Worm (Caenorhabditis elegans) whole organism, midembryonic: ENCODE data around the gene F52E1.5.

ENCODE experiments used
- T22C8.4 ChIP-seq: fragments of 200-800 bp; sonication (Bioruptor generic); IDR thresholded peaks from 2 replicates; pipeline ENCODE4 v1.3.6; 2022; ENCODE audit warnings: missing genetic modification characterization, missing compliant biosample characterization
- cog-1 ChIP-seq: sonication (generic microtip); optimal IDR thresholded peaks from 2 replicates; lab custom pipeline; 2016; ENCODE audit warnings: missing genetic modification characterization, missing compliant biosample characterization
- flt-1 ChIP-seq: fragments of 200-800 bp; sonication (Bioruptor generic); IDR thresholded peaks from 2 replicates; pipeline ENCODE4 v1.3.6; 2022; ENCODE audit warnings: missing genetic modification characterization, missing compliant biosample characterization
- med-1 ChIP-seq: sonication (generic microtip); optimal IDR thresholded peaks from 2 replicates; lab custom pipeline; 2017; ENCODE audit warnings: missing genetic modification characterization, mild to moderate bottlenecking, missing compliant biosample characterization, antibody characterized with exemption, missing genetic modification reagents; ENCODE audit not compliant: insufficient read depth
- ref-1 ChIP-seq: fragments of 200-800 bp; sonication (Bioruptor generic); conservative IDR thresholded peaks from 2 replicates; pipeline ENCODE4 v1.3.6; 2022; ENCODE audit warnings: missing genetic modification reagents, missing genetic modification characterization, missing compliant biosample characterization
- tab-1 ChIP-seq: fragments of 200-800 bp; sonication (Bioruptor generic); IDR thresholded peaks from 2 replicates; pipeline ENCODE4 v1.3.6; 2022; ENCODE audit warnings: missing genetic modification characterization, missing compliant biosample characterization
- ztf-23 ChIP-seq: fragments of 200-800 bp; sonication (Bioruptor generic); IDR thresholded peaks from 2 replicates; pipeline ENCODE4 v1.3.6; 2022; ENCODE audit warnings: missing genetic modification reagents, missing genetic modification characterization, missing compliant biosample characterization
- ztf-29 ChIP-seq: fragments of 200-800 bp; sonication (Bioruptor generic); IDR thresholded peaks from 2 replicates; pipeline ENCODE4 v1.3.6; 2022; ENCODE audit warnings: missing genetic modification reagents, missing genetic modification characterization, missing compliant biosample characterization

ce11 chrV:8379206-8379605, at the start of gene F52E1.5:
- TF ChIP-seq cog-1 (no peak), T22C8.4 (no peak), tab-1 (GFP tag; lab: Robert Waterston, UW) (no peak), flt-1 (GFP tag; lab: Robert Waterston, UW) (no peak), ztf-23 (GFP tag; lab: Robert Waterston, UW) (no peak), ref-1 (no peak), ztf-29 (GFP tag; lab: Robert Waterston, UW) (no peak), med-1 (no peak)
